Fruit fly (Drosophila melanogaster) whole organism, embryonic: ENCODE results near the gene Lcp65Ac.

ENCODE experiments used
- Abd-B ChIP-seq: fragments of 200-800 bp; sonication (Bioruptor generic); optimal IDR thresholded peaks from 2 replicates; lab custom pipeline; 2018; ENCODE audit warnings: missing biosample characterization, mild to moderate bottlenecking, missing genetic modification characterization, moderate library complexity
- Aef1 ChIP-seq: fragments of 200-800 bp; sonication (Bioruptor generic); IDR thresholded peaks from 3 replicates; pipeline ENCODE4 v1.3.6; 2022; ENCODE audit warnings: missing biosample characterization, missing genetic modification characterization
- Antp ChIP-seq: fragments of 200-800 bp; sonication (Bioruptor generic); optimal IDR thresholded peaks from 3 replicates; lab custom pipeline; 2016; ENCODE audit warnings: missing biosample characterization, missing genetic modification characterization
- BEAF-32 ChIP-seq: fragments of 200-800 bp; sonication (Bioruptor generic); optimal IDR thresholded peaks from 3 replicates; lab custom pipeline; 2017; ENCODE audit warnings: missing biosample characterization, missing genetic modification characterization, mild to moderate bottlenecking, moderate library complexity, missing genetic modification reagents
- Blimp-1 ChIP-seq: fragments of 200-800 bp; sonication (Bioruptor generic); optimal IDR thresholded peaks from 3 replicates; lab custom pipeline; 2018; ENCODE audit warnings: missing biosample characterization, missing genetic modification characterization, mild to moderate bottlenecking, moderate library complexity, missing genetic modification reagents
- CG10209 ChIP-seq: fragments of 200-800 bp; sonication (Bioruptor generic); optimal IDR thresholded peaks from 3 replicates; lab custom pipeline; 2017; ENCODE audit warnings: missing biosample characterization, mild to moderate bottlenecking, missing genetic modification characterization, missing genetic modification reagents
- CG10366 ChIP-seq: fragments of 200-800 bp; sonication (Bioruptor generic); IDR thresholded peaks from 2 replicates; pipeline ENCODE4 v1.3.6; 2022; ENCODE audit warnings: missing biosample characterization, missing genetic modification characterization
- CG11723 ChIP-seq: fragments of 200-800 bp; sonication (Bioruptor generic); optimal IDR thresholded peaks from 2 replicates; lab custom pipeline; 2017; ENCODE audit warnings: missing biosample characterization, mild to moderate bottlenecking, missing genetic modification characterization
- CG12104 ChIP-seq: fragments of 200-800 bp; sonication (Bioruptor generic); optimal IDR thresholded peaks from 3 replicates; lab custom pipeline; 2016; ENCODE audit warnings: missing biosample characterization, missing genetic modification characterization
- CG12155 ChIP-seq: fragments of 200-800 bp; sonication (Bioruptor generic); optimal IDR thresholded peaks from 3 replicates; lab custom pipeline; 2016; ENCODE audit warnings: missing biosample characterization, missing genetic modification characterization
- CG15269 ChIP-seq: fragments of 200-800 bp; sonication (Bioruptor generic); optimal IDR thresholded peaks from 2 replicates; lab custom pipeline; 2018; ENCODE audit warnings: missing biosample characterization, mild to moderate bottlenecking, missing genetic modification characterization, moderate library complexity
- CG16813 ChIP-seq: fragments of 200-800 bp; sonication (Bioruptor generic); IDR thresholded peaks from 3 replicates; pipeline ENCODE4 v1.3.6; 2022; ENCODE audit warnings: missing biosample characterization, missing genetic modification characterization; ENCODE audit not compliant: partially characterized antibody
- CG16863 ChIP-seq: fragments of 200-800 bp; sonication (Bioruptor generic); optimal IDR thresholded peaks from 3 replicates; lab custom pipeline; 2016; ENCODE audit warnings: missing biosample characterization, missing genetic modification characterization
- CG17361 ChIP-seq: fragments of 200-800 bp; sonication (Bioruptor generic); IDR thresholded peaks from 3 replicates; pipeline ENCODE4 v1.3.6; 2022; ENCODE audit warnings: missing biosample characterization, missing genetic modification characterization
- CG17568 ChIP-seq: fragments of 200-800 bp; sonication (Bioruptor generic); optimal IDR thresholded peaks from 2 replicates; lab custom pipeline; 2018; ENCODE audit warnings: missing biosample characterization, mild to moderate bottlenecking, missing genetic modification characterization, moderate library complexity
- CG18764 ChIP-seq: fragments of 200-800 bp; sonication (Bioruptor generic); optimal IDR thresholded peaks from 3 replicates; lab custom pipeline; 2016; ENCODE audit warnings: missing biosample characterization, missing genetic modification characterization
- CG31388 ChIP-seq: fragments of 200-800 bp; sonication (Bioruptor generic); optimal IDR thresholded peaks from 2 replicates; lab custom pipeline; 2016; ENCODE audit warnings: missing biosample characterization, missing genetic modification characterization
- CG6683 ChIP-seq: fragments of 200-800 bp; sonication (Bioruptor generic); optimal IDR thresholded peaks from 2 replicates; lab custom pipeline; 2017; ENCODE audit warnings: missing biosample characterization, mild to moderate bottlenecking, missing genetic modification characterization, missing genetic modification reagents
- CG8290 ChIP-seq, 3 experiments: fragments of 200-800 bp; sonication (Bioruptor generic); optimal IDR thresholded peaks; 2 replicates each; lab custom pipeline; 2016 to 2019; ENCODE audit warnings: missing biosample characterization in 3 of 3, missing genetic modification characterization in 3 of 3, mild to moderate bottlenecking in 2 of 3, moderate library complexity in 1 of 3
- CG9817 ChIP-seq: fragments of 200-800 bp; sonication (Bioruptor generic); optimal IDR thresholded peaks from 2 replicates; lab custom pipeline; 2018; ENCODE audit warnings: missing biosample characterization, mild to moderate bottlenecking, missing genetic modification characterization, moderate library complexity
- Gsc ChIP-seq: fragments of 200-800 bp; sonication (Bioruptor generic); IDR thresholded peaks from 2 replicates; pipeline ENCODE4 v1.3.6; 2022; ENCODE audit warnings: missing biosample characterization, missing genetic modification characterization
- H15 ChIP-seq: fragments of 200-800 bp; sonication (Bioruptor generic); IDR thresholded peaks from 3 replicates; pipeline ENCODE4 v1.3.6; 2022; ENCODE audit warnings: missing biosample characterization, missing genetic modification characterization
- Kr ChIP-seq: fragments of 200-800 bp; sonication (Bioruptor generic); optimal IDR thresholded peaks from 2 replicates; lab custom pipeline; 2017; ENCODE audit warnings: missing biosample characterization, mild to moderate bottlenecking, missing genetic modification characterization
- Max ChIP-seq: fragments of 200-800 bp; sonication (Bioruptor generic); optimal IDR thresholded peaks from 2 replicates; lab custom pipeline; 2016; ENCODE audit warnings: missing biosample characterization, mild to moderate bottlenecking, missing genetic modification characterization
- Nf-YB ChIP-seq: fragments of 200-800 bp; sonication (Bioruptor generic); optimal IDR thresholded peaks from 3 replicates; lab custom pipeline; 2019; ENCODE audit warnings: missing biosample characterization, mild to moderate bottlenecking, missing genetic modification characterization, moderate library complexity
- Opbp ChIP-seq: fragments of 200-800 bp; sonication (Bioruptor generic); IDR thresholded peaks from 3 replicates; pipeline ENCODE4 v1.3.6; 2022; ENCODE audit warnings: missing biosample characterization, missing genetic modification characterization; ENCODE audit not compliant: partially characterized antibody
- Scr ChIP-seq: fragments of 200-800 bp; sonication (Bioruptor generic); IDR thresholded peaks from 2 replicates; pipeline ENCODE4 v1.3.6; 2022; ENCODE audit warnings: missing biosample characterization, missing genetic modification characterization; ENCODE audit not compliant: partially characterized antibody
- Sry-δ ChIP-seq: fragments of 200-800 bp; sonication (Bioruptor generic); optimal IDR thresholded peaks from 2 replicates; lab custom pipeline; 2016; ENCODE audit warnings: missing biosample characterization, missing genetic modification characterization
- TFAM ChIP-seq: fragments of 200-800 bp; sonication (Bioruptor generic); optimal IDR thresholded peaks from 2 replicates; lab custom pipeline; 2017; ENCODE audit warnings: missing biosample characterization, missing genetic modification characterization, inconsistent platforms
- Taf1 ChIP-seq: fragments of 200-800 bp; sonication (Bioruptor generic); IDR thresholded peaks from 2 replicates; pipeline ENCODE4 v1.3.6; 2022; ENCODE audit warnings: missing biosample characterization, missing genetic modification characterization
- ac ChIP-seq: fragments of 200-800 bp; sonication (Bioruptor generic); optimal IDR thresholded peaks from 3 replicates; lab custom pipeline; 2017; ENCODE audit warnings: missing biosample characterization, mild to moderate bottlenecking, missing genetic modification characterization
- amos ChIP-seq: fragments of 200-800 bp; sonication (Bioruptor generic); IDR thresholded peaks from 2 replicates; pipeline ENCODE4 v1.3.6; 2022; ENCODE audit warnings: missing biosample characterization, missing genetic modification characterization; ENCODE audit not compliant: partially characterized antibody
- ase ChIP-seq: fragments of 200-800 bp; sonication (Bioruptor generic); IDR thresholded peaks from 3 replicates; pipeline ENCODE4 v1.3.6; 2022; ENCODE audit warnings: missing biosample characterization, missing genetic modification characterization
- bcd ChIP-seq: fragments of 200-800 bp; sonication (Bioruptor generic); optimal IDR thresholded peaks from 2 replicates; lab custom pipeline; 2017; ENCODE audit warnings: missing biosample characterization, mild to moderate bottlenecking, missing genetic modification characterization
- corto ChIP-seq: fragments of 200-800 bp; sonication (Bioruptor generic); optimal IDR thresholded peaks from 2 replicates; lab custom pipeline; 2016; ENCODE audit warnings: missing biosample characterization, mild to moderate bottlenecking, missing genetic modification characterization, moderate library complexity
- cwo ChIP-seq: fragments of 200-800 bp; sonication (Bioruptor generic); optimal IDR thresholded peaks from 3 replicates; lab custom pipeline; 2017; ENCODE audit warnings: missing biosample characterization, missing genetic modification characterization, mild to moderate bottlenecking, moderate library complexity, missing genetic modification reagents
- dimm ChIP-seq: fragments of 200-800 bp; sonication (Bioruptor generic); IDR thresholded peaks from 2 replicates; pipeline ENCODE4 v1.3.6; 2022; ENCODE audit warnings: missing biosample characterization, missing genetic modification characterization
- eve ChIP-seq, 2 experiments: fragments of >200 bp; optimal IDR thresholded peaks; 2 replicates each; lab custom pipeline; 2017; ENCODE audit warnings: missing biosample characterization in 2 of 2, missing genetic modification characterization in 2 of 2
- fd96Cb ChIP-seq: fragments of 200-800 bp; sonication (Bioruptor generic); optimal IDR thresholded peaks from 2 replicates; lab custom pipeline; 2018; ENCODE audit warnings: missing biosample characterization, mild to moderate bottlenecking, missing genetic modification characterization, moderate library complexity
- ken ChIP-seq: fragments of 200-800 bp; sonication (Bioruptor generic); IDR thresholded peaks from 3 replicates; pipeline ENCODE4 v1.3.6; 2022; ENCODE audit warnings: missing biosample characterization, missing genetic modification characterization
- lmd ChIP-seq: fragments of 200-800 bp; sonication (Bioruptor generic); IDR thresholded peaks from 2 replicates; pipeline ENCODE4 v1.3.6; 2022; ENCODE audit warnings: missing biosample characterization, missing genetic modification characterization
- rib ChIP-seq: fragments of 200-800 bp; sonication (Bioruptor generic); IDR thresholded peaks from 2 replicates; pipeline ENCODE4 v1.3.6; 2022; ENCODE audit warnings: missing biosample characterization, missing genetic modification characterization
- seq ChIP-seq: fragments of 200-800 bp; sonication (Bioruptor generic); IDR thresholded peaks from 2 replicates; pipeline ENCODE4 v1.3.6; 2022; ENCODE audit warnings: missing biosample characterization, missing genetic modification characterization
- slou ChIP-seq: fragments of 200-800 bp; sonication (Bioruptor generic); optimal IDR thresholded peaks from 3 replicates; lab custom pipeline; 2016; ENCODE audit warnings: missing biosample characterization, missing genetic modification characterization
- stc ChIP-seq: fragments of 200-800 bp; sonication (Bioruptor generic); IDR thresholded peaks from 2 replicates; pipeline ENCODE4 v1.3.6; 2022; ENCODE audit warnings: missing biosample characterization, missing genetic modification characterization
- toy ChIP-seq: fragments of 200-800 bp; sonication (Bioruptor generic); IDR thresholded peaks from 2 replicates; pipeline ENCODE4 v1.3.6; 2022; ENCODE audit warnings: missing biosample characterization, missing genetic modification characterization
- vnd ChIP-seq: fragments of 200-800 bp; sonication (Bioruptor generic); IDR thresholded peaks from 3 replicates; pipeline ENCODE4 v1.3.6; 2022; ENCODE audit warnings: missing biosample characterization, missing genetic modification characterization; ENCODE audit not compliant: partially characterized antibody
- z ChIP-seq: fragments of 200-800 bp; sonication (Bioruptor generic); IDR thresholded peaks from 3 replicates; pipeline ENCODE4 v1.3.6; 2022; ENCODE audit warnings: missing biosample characterization, missing genetic modification characterization
- zfh1 ChIP-seq: fragments of 200-800 bp; sonication (Bioruptor generic); IDR thresholded peaks from 3 replicates; pipeline ENCODE4 v1.3.6; 2022; ENCODE audit warnings: missing biosample characterization, missing genetic modification characterization

Lcp65Ac gene

dm6 chr3L:6184884-6185438, 40.3 kb downstream of the Lcp65Ac start, which contains the start of the genes D19B and CG43293 (continued):
- TF ChIP-seq CG18764 = peak; percentile 85
- TF ChIP-seq CG31388 (GFP tag; lab: Kevin White, UChicago) = peak; percentile 66
- peak; percentile 73 for TF ChIP-seq dimm (GFP tag; lab: Robert Waterston, UW)
- TF ChIP-seq z = peak; percentile 68; the same call in 1 of the 3 replicates
- no peak for TF ChIP-seq eve (GFP tag; optimal IDR thresholded peaks at IDR 0.05; lab: Kevin White, UChicago)
- peak; percentile 69 for TF ChIP-seq Nf-YB (GFP tag; lab: Kevin White, UChicago)
- peak; percentile 80 for TF ChIP-seq CG16863 (GFP tag; lab: Kevin White, UChicago)
- TF ChIP-seq vnd = 0 out of 3 replicates have a peak, but pooled peaks have one; percentile 34
- TF ChIP-seq H15 = peak; percentile 87
- TF ChIP-seq CG12104 (GFP tag; lab: Kevin White, UChicago) = peak; percentile 74
- peak; percentile 83 for TF ChIP-seq fd96Cb (tag; lab: Kevin White, UChicago)
- TF ChIP-seq CG8290 (GFP tag; optimal IDR thresholded peaks at IDR 0.05; lab: Kevin White, UChicago) = peak; percentile 74
- peak in 1 of 2 experiments; percentile 98 for TF ChIP-seq CG8290 (tag; optimal IDR thresholded peaks at IDR 0.05; lab: Kevin White, UChicago)
- peak; percentile 93 for TF ChIP-seq lmd (GFP tag; lab: Robert Waterston, UW)
- TF ChIP-seq Scr (GFP tag; lab: Robert Waterston, UW) = peak; percentile 53; the same call in 1 of the 2 replicates
- peak; percentile 82 for TF ChIP-seq Blimp-1 (GFP tag; lab: Kevin White, UChicago)
- peak; percentile 81 for TF ChIP-seq cwo (GFP tag; lab: Kevin White, UChicago)
- TF ChIP-seq ac = peak; percentile 28
- peak; percentile 78 for TF ChIP-seq Max
- TF ChIP-seq CG16813 (GFP tag; lab: Robert Waterston, UW) = peak; percentile 50; the same call in 2 of the 3 replicates
- peak; percentile 90 for TF ChIP-seq Sry-δ (GFP tag; lab: Kevin White, UChicago)
- peak; percentile 87 for TF ChIP-seq stc (GFP tag; lab: Robert Waterston, UW)
- TF ChIP-seq Aef1 (GFP tag; lab: Robert Waterston, UW) = peak; percentile 88
- peak; percentile 43 for TF ChIP-seq BEAF-32 (GFP tag; lab: Kevin White, UChicago)
- peak; percentile 82 for TF ChIP-seq CG11723 (GFP tag; lab: Kevin White, UChicago)
- TF ChIP-seq corto (GFP tag; lab: Kevin White, UChicago) = no peak
- TF ChIP-seq bcd (GFP tag; lab: Kevin White, UChicago) = peak; percentile 89
- TF ChIP-seq Opbp (GFP tag; lab: Robert Waterston, UW) = peak; percentile 77; the same call in 2 of the 3 replicates
- TF ChIP-seq CG6683 (GFP tag; lab: Kevin White, UChicago) = peak; percentile 69
- TF ChIP-seq CG10209 (GFP tag; lab: Kevin White, UChicago) = peak; percentile 91
- TF ChIP-seq Kr (GFP tag; lab: Kevin White, UChicago) = no peak
- TF ChIP-seq CG17361 (GFP tag; lab: Robert Waterston, UW) = peak; percentile 91
- TF ChIP-seq zfh1 (GFP tag; lab: Robert Waterston, UW) = peak; percentile 93
- peak; percentile 78 for TF ChIP-seq seq
- TF ChIP-seq ken = peak; percentile 90
- TF ChIP-seq Antp = peak; percentile 93
- no peak for TF ChIP-seq Gsc (GFP tag; lab: Robert Waterston, UW)
- TF ChIP-seq Abd-B (GFP tag; lab: Kevin White, UChicago) = peak; percentile 65
- TF ChIP-seq CG10366 = peak; percentile 93
- TF ChIP-seq toy = 0 out of 2 replicates have a peak, but pooled peaks have one; percentile 54
- peak; percentile 100 for TF ChIP-seq CG12155
- TF ChIP-seq ase (GFP tag; lab: Robert Waterston, UW) = peak; percentile 92
- TF ChIP-seq Taf1 = peak; percentile 82
- TF ChIP-seq TFAM (GFP tag; lab: Kevin White, UChicago) = peak; percentile 47
- peak; percentile 89 for TF ChIP-seq CG15269 (tag; lab: Kevin White, UChicago)
- TF ChIP-seq amos (GFP tag; lab: Robert Waterston, UW) = peak; percentile 55; the same call in 1 of the 2 replicates
- TF ChIP-seq rib = peak; percentile 92
- peak; percentile 80 for TF ChIP-seq CG9817 (tag; lab: Kevin White, UChicago)
- no peak for TF ChIP-seq CG17568 (GFP tag; lab: Kevin White, UChicago)
- TF ChIP-seq slou (GFP tag; lab: Kevin White, UChicago) = peak; percentile 59
